Fruit fly (Drosophila melanogaster) whole organism, embryonic: ENCODE measurements around the gene CG45218.

Experiments
- Antp ChIP-seq: fragments of 200-800 bp; sonication (Bioruptor generic); optimal IDR thresholded peaks from 3 replicates; lab custom pipeline; 2016; ENCODE audit warnings: missing biosample characterization, missing genetic modification characterization
- Bdp1 ChIP-seq: fragments of 200-800 bp; sonication (Bioruptor generic); optimal IDR thresholded peaks from 3 replicates; lab custom pipeline; 2016; ENCODE audit warnings: missing biosample characterization, missing genetic modification characterization
- C15 ChIP-seq: fragments of 200-800 bp; sonication (Bioruptor generic); IDR thresholded peaks from 3 replicates; pipeline ENCODE4 v1.3.6; 2022; ENCODE audit warnings: missing biosample characterization, missing genetic modification characterization
- CG11560 ChIP-seq: fragments of 200-800 bp; sonication (Bioruptor generic); IDR thresholded peaks from 3 replicates; pipeline ENCODE4 v1.3.6; 2022; ENCODE audit warnings: missing biosample characterization, missing genetic modification characterization
- CG13775 ChIP-seq: fragments of 200-800 bp; sonication (Bioruptor generic); optimal IDR thresholded peaks from 3 replicates; lab custom pipeline; 2017; ENCODE audit warnings: missing biosample characterization, mild to moderate bottlenecking, missing genetic modification characterization
- CG15479 ChIP-seq: fragments of 200-800 bp; sonication (Bioruptor generic); optimal IDR thresholded peaks from 3 replicates; lab custom pipeline; 2019; ENCODE audit warnings: missing biosample characterization, mild to moderate bottlenecking, missing genetic modification characterization, moderate library complexity
- CG15514 ChIP-seq: fragments of 200-800 bp; sonication (Bioruptor generic); optimal IDR thresholded peaks from 3 replicates; lab custom pipeline; 2017; ENCODE audit warnings: missing biosample characterization, missing genetic modification characterization, mild to moderate bottlenecking, moderate library complexity, missing genetic modification reagents
- CG17186 ChIP-seq: fragments of 200-800 bp; sonication (Bioruptor generic); optimal IDR thresholded peaks from 3 replicates; lab custom pipeline; 2017; ENCODE audit warnings: missing biosample characterization, missing genetic modification reagents, missing genetic modification characterization
- CG17328 ChIP-seq: fragments of 200-800 bp; sonication (Bioruptor generic); IDR thresholded peaks from 2 replicates; pipeline ENCODE4 v1.3.6; 2022; ENCODE audit warnings: missing biosample characterization, missing genetic modification characterization
- CG17359 ChIP-seq: fragments of 200-800 bp; sonication (Bioruptor generic); optimal IDR thresholded peaks from 3 replicates; lab custom pipeline; 2018; ENCODE audit warnings: missing biosample characterization, mild to moderate bottlenecking, missing genetic modification characterization, moderate library complexity
- CG17912 ChIP-seq: fragments of 200-800 bp; sonication (Bioruptor generic); optimal IDR thresholded peaks from 2 replicates; lab custom pipeline; 2018; ENCODE audit warnings: missing biosample characterization, mild to moderate bottlenecking, missing genetic modification characterization
- CG18476 ChIP-seq: fragments of 200-800 bp; sonication (Bioruptor generic); optimal IDR thresholded peaks from 2 replicates; lab custom pipeline; 2016; ENCODE audit warnings: missing biosample characterization, mild to moderate bottlenecking, missing genetic modification characterization
- CG32767 ChIP-seq: fragments of 200-800 bp; sonication (Bioruptor generic); IDR thresholded peaks from 2 replicates; pipeline ENCODE4 v1.3.6; 2022; ENCODE audit warnings: missing biosample characterization, missing genetic modification characterization
- CG33557 ChIP-seq: fragments of 200-800 bp; sonication (Bioruptor generic); optimal IDR thresholded peaks from 2 replicates; lab custom pipeline; 2019; ENCODE audit warnings: missing biosample characterization, mild to moderate bottlenecking, missing genetic modification characterization, moderate library complexity
- CG34376 ChIP-seq: fragments of 200-800 bp; sonication (Bioruptor generic); optimal IDR thresholded peaks from 2 replicates; lab custom pipeline; 2018; ENCODE audit warnings: missing biosample characterization, mild to moderate bottlenecking, missing genetic modification characterization
- CG3838 ChIP-seq: fragments of 200-800 bp; sonication (Bioruptor generic); optimal IDR thresholded peaks from 3 replicates; lab custom pipeline; 2016; ENCODE audit warnings: missing biosample characterization, missing genetic modification characterization
- CG7357 ChIP-seq: fragments of 200-800 bp; sonication (Bioruptor generic); IDR thresholded peaks from 3 replicates; pipeline ENCODE4 v1.3.6; 2022; ENCODE audit warnings: missing biosample characterization, missing genetic modification characterization
- CG8290 ChIP-seq, 3 experiments: fragments of 200-800 bp; sonication (Bioruptor generic); optimal IDR thresholded peaks; 2 replicates each; lab custom pipeline; 2016 to 2019; ENCODE audit warnings: missing biosample characterization in 3 of 3, missing genetic modification characterization in 3 of 3, mild to moderate bottlenecking in 2 of 3, moderate library complexity in 1 of 3
- CG8388 ChIP-seq: fragments of 200-800 bp; sonication (Bioruptor generic); optimal IDR thresholded peaks from 2 replicates; lab custom pipeline; 2019; ENCODE audit warnings: missing biosample characterization, mild to moderate bottlenecking, missing genetic modification characterization, moderate library complexity
- CG8765 ChIP-seq: fragments of 200-800 bp; sonication (Bioruptor generic); IDR thresholded peaks from 2 replicates; pipeline ENCODE4 v1.3.6; 2022; ENCODE audit warnings: missing biosample characterization, missing genetic modification characterization
- CG9817 ChIP-seq: fragments of 200-800 bp; sonication (Bioruptor generic); optimal IDR thresholded peaks from 2 replicates; lab custom pipeline; 2018; ENCODE audit warnings: missing biosample characterization, mild to moderate bottlenecking, missing genetic modification characterization, moderate library complexity
- D19B ChIP-seq: fragments of 200-800 bp; sonication (Bioruptor generic); optimal IDR thresholded peaks from 2 replicates; lab custom pipeline; 2017; ENCODE audit warnings: missing biosample characterization, mild to moderate bottlenecking, missing genetic modification characterization
- Doc2 ChIP-seq: fragments of 200-800 bp; sonication (Bioruptor generic); IDR thresholded peaks from 2 replicates; pipeline ENCODE4 v1.3.6; 2022; ENCODE audit warnings: missing biosample characterization, missing genetic modification characterization
- Dp ChIP-seq: fragments of 200-800 bp; sonication (Bioruptor generic); optimal IDR thresholded peaks from 2 replicates; lab custom pipeline; 2018; ENCODE audit warnings: missing biosample characterization, mild to moderate bottlenecking, missing genetic modification characterization, moderate library complexity
- MESR4 ChIP-seq: fragments of 200-800 bp; sonication (Bioruptor generic); optimal IDR thresholded peaks from 2 replicates; lab custom pipeline; 2018; ENCODE audit warnings: missing biosample characterization, mild to moderate bottlenecking, missing genetic modification characterization, moderate library complexity
- Neu2 ChIP-seq: fragments of 200-800 bp; sonication (Bioruptor generic); optimal IDR thresholded peaks from 3 replicates; lab custom pipeline; 2016; ENCODE audit warnings: missing biosample characterization, missing genetic modification characterization, borderline replicate concordance
- PHDP ChIP-seq: fragments of 200-800 bp; sonication (Bioruptor generic); optimal IDR thresholded peaks from 3 replicates; lab custom pipeline; 2018; ENCODE audit warnings: missing biosample characterization, mild to moderate bottlenecking, missing genetic modification characterization, moderate library complexity
- bbx ChIP-seq: fragments of 200-800 bp; sonication (Bioruptor generic); IDR thresholded peaks from 2 replicates; pipeline ENCODE4 v1.3.6; 2022; ENCODE audit warnings: missing biosample characterization, missing genetic modification characterization; ENCODE audit not compliant: partially characterized antibody
- bcd ChIP-seq: fragments of 200-800 bp; sonication (Bioruptor generic); optimal IDR thresholded peaks from 2 replicates; lab custom pipeline; 2017; ENCODE audit warnings: missing biosample characterization, mild to moderate bottlenecking, missing genetic modification characterization
- bowl ChIP-seq: fragments of 200-800 bp; sonication (Bioruptor generic); IDR thresholded peaks from 2 replicates; pipeline ENCODE4 v1.3.6; 2022; ENCODE audit warnings: missing biosample characterization, missing genetic modification characterization
- cato ChIP-seq: fragments of 200-800 bp; sonication (Bioruptor generic); optimal IDR thresholded peaks from 2 replicates; lab custom pipeline; 2016; ENCODE audit warnings: missing biosample characterization, missing genetic modification characterization, borderline replicate concordance
- chm ChIP-seq: fragments of 200-800 bp; sonication (Bioruptor generic); IDR thresholded peaks from 2 replicates; pipeline ENCODE4 v1.3.6; 2022; ENCODE audit warnings: missing biosample characterization, missing genetic modification characterization
- crol ChIP-seq: fragments of 200-800 bp; sonication (Bioruptor generic); IDR thresholded peaks from 2 replicates; pipeline ENCODE4 v1.3.6; 2022; ENCODE audit warnings: missing biosample characterization, missing genetic modification characterization
- danr ChIP-seq: fragments of 200-800 bp; sonication (Bioruptor generic); IDR thresholded peaks from 2 replicates; pipeline ENCODE4 v1.3.6; 2022; ENCODE audit warnings: missing biosample characterization, missing genetic modification characterization
- en ChIP-seq: fragments of 200-800 bp; sonication (Bioruptor generic); optimal IDR thresholded peaks from 2 replicates; lab custom pipeline; 2016; ENCODE audit warnings: missing biosample characterization, missing genetic modification characterization
- kni ChIP-seq: fragments of 200-800 bp; sonication (Bioruptor generic); optimal IDR thresholded peaks from 3 replicates; lab custom pipeline; 2017; ENCODE audit warnings: mild to moderate bottlenecking, missing biosample characterization, missing genetic modification reagents, missing genetic modification characterization
- nau ChIP-seq: fragments of 200-800 bp; sonication (Bioruptor generic); optimal IDR thresholded peaks from 3 replicates; lab custom pipeline; 2017; ENCODE audit warnings: missing biosample characterization, mild to moderate bottlenecking, missing genetic modification characterization, missing genetic modification reagents
- pum ChIP-seq: fragments of 200-800 bp; sonication (Bioruptor generic); optimal IDR thresholded peaks from 2 replicates; lab custom pipeline; 2016; ENCODE audit warnings: missing biosample characterization, missing genetic modification characterization
- rib ChIP-seq: fragments of 200-800 bp; sonication (Bioruptor generic); IDR thresholded peaks from 2 replicates; pipeline ENCODE4 v1.3.6; 2022; ENCODE audit warnings: missing biosample characterization, missing genetic modification characterization
- row ChIP-seq: fragments of 200-800 bp; sonication (Bioruptor generic); IDR thresholded peaks from 3 replicates; pipeline ENCODE4 v1.3.6; 2022; ENCODE audit warnings: missing biosample characterization, missing genetic modification characterization
- sim ChIP-seq: fragments of 200-800 bp; sonication (Bioruptor generic); IDR thresholded peaks from 2 replicates; pipeline ENCODE4 v1.3.6; 2022; ENCODE audit warnings: missing biosample characterization, missing genetic modification characterization
- slp2 ChIP-seq: fragments of 200-800 bp; sonication (Bioruptor generic); optimal IDR thresholded peaks from 2 replicates; lab custom pipeline; 2016; ENCODE audit warnings: missing biosample characterization, missing genetic modification characterization
- sqz ChIP-seq: fragments of 200-800 bp; sonication (Bioruptor generic); optimal IDR thresholded peaks from 3 replicates; lab custom pipeline; 2018; ENCODE audit warnings: missing biosample characterization, mild to moderate bottlenecking, missing genetic modification characterization
- tll ChIP-seq, 2 experiments: fragments of 200-800 bp in 1 of 2; fragments of >200 bp in 1 of 2; sonication (Bioruptor generic) in 1 of 2; optimal IDR thresholded peaks; 2 replicates each; lab custom pipeline; 2017 to 2019; ENCODE audit warnings: missing biosample characterization in 2 of 2, missing genetic modification characterization in 2 of 2, mild to moderate bottlenecking in 1 of 2, moderate library complexity in 1 of 2
- trh ChIP-seq: fragments of 200-800 bp; sonication (Bioruptor generic); optimal IDR thresholded peaks from 2 replicates; lab custom pipeline; 2016; ENCODE audit warnings: missing biosample characterization, missing genetic modification characterization
- twi ChIP-seq: fragments of 200-800 bp; optimal IDR thresholded peaks from 2 replicates; lab custom pipeline; 2019; ENCODE audit warnings: missing biosample characterization, mild to moderate bottlenecking, missing genetic modification characterization, moderate library complexity
- unpg ChIP-seq: fragments of 200-800 bp; sonication (Bioruptor generic); optimal IDR thresholded peaks from 3 replicates; lab custom pipeline; 2018; ENCODE audit warnings: missing biosample characterization, mild to moderate bottlenecking, missing genetic modification characterization, moderate library complexity
- vnd ChIP-seq: fragments of 200-800 bp; sonication (Bioruptor generic); IDR thresholded peaks from 3 replicates; pipeline ENCODE4 v1.3.6; 2022; ENCODE audit warnings: missing biosample characterization, missing genetic modification characterization; ENCODE audit not compliant: partially characterized antibody
- wdn ChIP-seq: fragments of 200-800 bp; sonication (Bioruptor generic); IDR thresholded peaks from 2 replicates; pipeline ENCODE4 v1.3.6; 2022; ENCODE audit warnings: missing biosample characterization, missing genetic modification characterization

CG45218 gene

DNA sequence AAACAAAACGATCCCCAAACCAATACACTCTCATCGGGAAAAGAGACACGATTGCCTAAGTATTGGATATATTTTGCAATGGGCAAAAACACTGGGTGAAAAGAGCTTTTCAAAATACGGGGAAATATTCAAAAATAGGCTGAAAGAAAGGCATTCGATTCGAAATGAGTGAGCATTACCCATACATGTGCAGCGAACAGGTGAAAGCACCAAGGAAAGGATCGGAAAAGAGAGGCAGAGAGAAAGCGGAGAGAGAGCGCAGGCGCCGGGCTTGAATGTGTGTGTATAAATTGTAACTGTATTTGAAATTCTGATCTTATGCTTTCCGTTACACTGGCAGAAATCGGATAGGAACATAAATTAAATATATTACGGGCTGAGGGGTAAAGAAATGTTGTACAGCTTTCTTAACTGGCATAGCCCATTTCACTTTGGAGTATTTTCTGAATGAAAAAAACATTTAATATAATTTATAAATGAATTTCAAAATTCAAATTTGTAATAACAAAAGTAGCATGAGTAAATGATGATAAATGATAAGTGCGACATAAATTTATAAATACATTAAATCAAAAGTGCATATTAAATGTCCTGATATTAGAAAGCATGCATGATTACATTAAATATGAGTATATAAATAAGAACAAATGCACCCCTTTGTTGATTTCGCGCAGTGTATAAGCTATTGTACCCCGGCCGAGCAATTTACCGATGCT, 9.8 kb downstream of the CG45218 start (continued):
- TF ChIP-seq CG34376 (GFP tag; lab: Kevin White, UChicago) (no peak), CG13775 (peak; percentile 80), CG15514 (GFP tag; lab: Kevin White, UChicago) (no peak), C15 (no peak), tll (GFP tag; optimal IDR thresholded peaks at IDR 0.05; lab: Kevin White, UChicago) (peak in 1 of 2 experiments; percentile 13), CG7357 (GFP tag; lab: Robert Waterston, UW) (no peak), nau (GFP tag; lab: Kevin White, UChicago) (peak; percentile 15), D19B (peak; percentile 8), CG18476 (GFP tag; lab: Kevin White, UChicago) (peak; percentile 42), MESR4 (no peak), CG17186 (GFP tag; lab: Kevin White, UChicago) (no peak), chm (GFP tag; lab: Robert Waterston, UW) (no peak), bowl (GFP tag; lab: Robert Waterston, UW) (no peak), sim (GFP tag; lab: Robert Waterston, UW) (peak; percentile 36; the same call in 1 of the 2 replicates), CG8290 (GFP tag; optimal IDR thresholded peaks at IDR 0.05; lab: Kevin White, UChicago) (peak; percentile 65), CG8290 (tag; optimal IDR thresholded peaks at IDR 0.05; lab: Kevin White, UChicago) (peak in 1 of 2 experiments; percentile 16), kni (peak; percentile 13), Neu2 (GFP tag; lab: Kevin White, UChicago) (no peak), sqz (GFP tag; lab: Kevin White, UChicago) (peak; percentile 61), CG11560 (no peak), CG3838 (GFP tag; lab: Kevin White, UChicago) (peak; percentile 5), en (GFP tag; lab: Kevin White, UChicago) (no peak), crol (GFP tag; lab: Robert Waterston, UW) (no peak), Bdp1 (peak; percentile 6), rib (GFP tag; lab: Robert Waterston, UW) (no peak), CG33557 (GFP tag; lab: Kevin White, UChicago) (peak; percentile 74), Doc2 (no peak), bbx (GFP tag; lab: Robert Waterston, UW) (no peak), pum (peak; percentile 20), vnd (GFP tag; lab: Robert Waterston, UW) (no peak), cato (GFP tag; lab: Kevin White, UChicago) (peak; percentile 56), CG8765 (no peak), CG15479 (GFP tag; lab: Kevin White, UChicago) (no peak), Dp (GFP tag; lab: Kevin White, UChicago) (no peak), PHDP (peak; percentile 56), unpg (GFP tag; lab: Kevin White, UChicago) (peak; percentile 67), CG17328 (GFP tag; lab: Robert Waterston, UW) (peak; percentile 31; the same call in 1 of the 2 replicates), CG32767 (peak; percentile 40; the same call in 1 of the 2 replicates), CG8388 (GFP tag; lab: Kevin White, UChicago) (peak; percentile 74), twi (peak; percentile 69), CG9817 (peak; percentile 40), wdn (no peak), slp2 (GFP tag; lab: Kevin White, UChicago) (peak; percentile 3), CG17359 (tag; lab: Kevin White, UChicago) (peak; percentile 48), danr (GFP tag; lab: Robert Waterston, UW) (no peak), CG17912 (GFP tag; lab: Kevin White, UChicago) (no peak), Antp (GFP tag; lab: Kevin White, UChicago) (no peak), row (peak; percentile 69), bcd (GFP tag; lab: Kevin White, UChicago) (peak; percentile 78), trh (GFP tag; lab: Kevin White, UChicago) (peak; percentile 41)
